Worm (Caenorhabditis elegans): ENCODE measurements around the gene F22E5.7.
"Not testable (repeated sequence)": the region's sequence is repeated elsewhere in the genome, so short reads cannot be mapped to it uniquely, and the experiment has no call there.

F22E5.7 gene

ce11 chrII:2644498-2644897, 2.6 kb downstream of the F22E5.7 start, which contains the start of gene F22E5.11:
Gene F22E5.11 (minus strand): TSS chrII:2644598.
- TF ChIP-seq ceh-19 (GFP tag; optimal IDR thresholded peaks at IDR 0.05) (no peak), ceh-48 (tag; optimal IDR thresholded peaks at IDR 0.05) (no peak), unc-3 (GFP tag; conservative IDR thresholded peaks at IDR 0.05) (no peak), unc-3 (tag; optimal IDR thresholded peaks at IDR 0.05) (no peak), pag-3 (tag; optimal IDR thresholded peaks at IDR 0.05; ENCODE audit: borderline replicate concordance) (no peak), ceh-31 (tag; optimal IDR thresholded peaks at IDR 0.05) (no peak), dve-1 (tag; optimal IDR thresholded peaks at IDR 0.05) (no peak), fax-1 (tag; optimal IDR thresholded peaks at IDR 0.05) (no peak), ets-4 (tag; optimal IDR thresholded peaks at IDR 0.05) (no peak), lim-6 (tag; optimal IDR thresholded peaks at IDR 0.05) (no peak), ceh-34 (tag; optimal IDR thresholded peaks at IDR 0.05) (no peak), C38D4.7 (GFP tag; optimal IDR thresholded peaks at IDR 0.05) (no peak), hlh-13 (GFP tag; optimal IDR thresholded peaks at IDR 0.05) (no peak), hlh-15 (tag; optimal IDR thresholded peaks at IDR 0.05) (no peak), mec-3 (tag; optimal IDR thresholded peaks at IDR 0.05; ENCODE audit: borderline replicate concordance) (no peak), nhr-232 (tag; optimal IDR thresholded peaks at IDR 0.05) (no peak), ceh-2 (tag; optimal IDR thresholded peaks at IDR 0.05) (no peak), gmeb-2 (tag; optimal IDR thresholded peaks at IDR 0.05) (no peak), T23F11.4 (GFP tag; optimal IDR thresholded peaks at IDR 0.05) (no peak), odd-2 (tag; optimal IDR thresholded peaks at IDR 0.05) (no peak), ref-2 (tag; optimal IDR thresholded peaks at IDR 0.05) (no peak)

ce11 chrII:2646756-2647155, 4.9 kb downstream of the F22E5.7 start, which contains the start of gene F22E5.12:
Gene F22E5.12 (minus strand): TSS chrII:2646856.
- TF ChIP-seq ahr-1, pax-1, tbx-7 (tag; optimal IDR thresholded peaks at IDR 0.05): not testable (repeated sequence)

ce11 chrII:2649015-2649414, 7.1 kb downstream of the F22E5.7 start:
- TF ChIP-seq tbx-2 (tag; optimal IDR thresholded peaks at IDR 0.05) (no peak), tbx-7 (tag; optimal IDR thresholded peaks at IDR 0.05) (no peak), ahr-1 (tag; optimal IDR thresholded peaks at IDR 0.05) (no peak), che-1 (tag; optimal IDR thresholded peaks at IDR 0.05) (no peak), T23F11.4 (GFP tag; optimal IDR thresholded peaks at IDR 0.05) (no peak), fax-1 (tag; optimal IDR thresholded peaks at IDR 0.05) (no peak), unc-86 (tag; optimal IDR thresholded peaks at IDR 0.05) (no peak), madf-2 (tag; optimal IDR thresholded peaks at IDR 0.05) (no peak), ceh-9 (tag; optimal IDR thresholded peaks at IDR 0.05) (no peak), ceh-22 (tag; optimal IDR thresholded peaks at IDR 0.05) (no peak), sox-2 (GFP tag; IDR thresholded peaks at IDR 0.05) (no peak), pat-9 (tag; optimal IDR thresholded peaks at IDR 0.05) (no peak), zip-5 (tag; optimal IDR thresholded peaks at IDR 0.05) (no peak), elt-4 (tag; optimal IDR thresholded peaks at IDR 0.05) (no peak), fkh-10 (GFP tag; optimal IDR thresholded peaks at IDR 0.05) (no peak), syd-9 (tag; optimal IDR thresholded peaks at IDR 0.05) (no peak), ama-1 (optimal IDR thresholded peaks at IDR 0.05) (no peak), hlh-8 (tag; optimal IDR thresholded peaks at IDR 0.05) (no peak), ttx-3 (tag; optimal IDR thresholded peaks at IDR 0.05) (no peak), ceh-48 (tag; optimal IDR thresholded peaks at IDR 0.05) (no peak)

- TF ChIP-seq pat-9 (tag; optimal IDR thresholded peaks at IDR 0.05) = no peak
These were observed 7.7 kb downstream of the F22E5.7 start, which contains the start of the genes F22E5.13 and F22E5.6 for ce11 chrII:2649539-2649938. Gene F22E5.13 (minus strand): TSS chrII:2649639. Gene F22E5.6 (plus strand): TSS chrII:2649835.
